Worm (Caenorhabditis elegans) whole organism, L4 larva: ENCODE data around the gene C34D10.5.

Experiments used
- R02D3.7 ChIP-seq: fragments of 150-350 bp; sonication (generic microtip); optimal IDR thresholded peaks from 3 replicates; lab custom pipeline; 2014; ENCODE audit warnings: missing biosample characterization, missing genetic modification characterization
- Y75B8A.6 ChIP-seq: fragments of 200-800 bp; sonication (Bioruptor generic); IDR thresholded peaks from 2 replicates; pipeline ENCODE4 v1.3.6; 2022; ENCODE audit warnings: missing genetic modification reagents, missing genetic modification characterization, missing compliant biosample characterization
- ZK337.2 ChIP-seq: fragments of 200-800 bp; sonication (Bioruptor generic); IDR thresholded peaks from 2 replicates; pipeline ENCODE4 v1.3.6; 2022; ENCODE audit warnings: missing genetic modification reagents, missing genetic modification characterization, missing compliant biosample characterization
- aha-1 ChIP-seq: fragments of 150-350 bp; peaks from one replicate; lab custom pipeline; 2014; ENCODE audit warnings: missing biosample characterization, missing genetic modification characterization
- attf-4 ChIP-seq: sonication (generic microtip); optimal IDR thresholded peaks from 3 replicates; lab custom pipeline; 2017; ENCODE audit warnings: missing biosample characterization, missing genetic modification characterization
- daf-16 ChIP-seq, 3 experiments: sonication (generic microtip); optimal IDR thresholded peaks; 2 replicates each; lab custom pipeline; 2016 to 2017; ENCODE audit warnings: missing genetic modification characterization in 3 of 3, missing genetic modification reagents in 3 of 3, mild to moderate bottlenecking in 2 of 3, missing compliant biosample characterization in 2 of 3, missing biosample characterization in 1 of 3, moderate library complexity in 1 of 3
- dmd-6 ChIP-seq: fragments of 200-800 bp; sonication (Bioruptor generic); IDR thresholded peaks from 2 replicates; pipeline ENCODE4 v1.3.6; 2022; ENCODE audit warnings: missing genetic modification reagents, missing genetic modification characterization, missing compliant biosample characterization
- duxl-1 ChIP-seq: sonication (generic microtip); optimal IDR thresholded peaks from 2 replicates; lab custom pipeline; 2016; ENCODE audit warnings: mild to moderate bottlenecking, missing genetic modification characterization, moderate library complexity, missing compliant biosample characterization; ENCODE audit not compliant: poor library complexity
- dve-1 ChIP-seq: sonication (generic microtip); optimal IDR thresholded peaks from 2 replicates; lab custom pipeline; 2017; ENCODE audit warnings: antibody characterized with exemption, mild to moderate bottlenecking, missing genetic modification characterization, missing compliant biosample characterization; ENCODE audit not compliant: insufficient read depth
- gei-8 ChIP-seq: fragments of 200-800 bp; sonication (Bioruptor generic); optimal IDR thresholded peaks from 2 replicates; lab custom pipeline; 2018; ENCODE audit warnings: mild to moderate bottlenecking, missing genetic modification characterization, missing compliant biosample characterization
- hlh-11 ChIP-seq: fragments of 200-800 bp; sonication (Bioruptor generic); optimal IDR thresholded peaks from 2 replicates; lab custom pipeline; 2018; ENCODE audit warnings: mild to moderate bottlenecking, missing genetic modification characterization, missing compliant biosample characterization
- hlh-30 ChIP-seq: sonication (generic microtip); optimal IDR thresholded peaks from 2 replicates; lab custom pipeline; 2017; ENCODE audit warnings: antibody characterized with exemption, mild to moderate bottlenecking, missing genetic modification characterization, missing compliant biosample characterization; ENCODE audit not compliant: insufficient read depth
- lin-13 ChIP-seq: fragments of 150-350 bp; optimal IDR thresholded peaks from 2 replicates; lab custom pipeline; 2014; ENCODE audit warnings: missing biosample characterization, missing genetic modification reagents, missing genetic modification characterization
- lin-15B ChIP-seq: fragments of 150-350 bp; sonication (generic microtip); optimal IDR thresholded peaks from 3 replicates; lab custom pipeline; 2014; ENCODE audit warnings: missing biosample characterization, missing genetic modification characterization
- lir-3 ChIP-seq: sonication (generic microtip); optimal IDR thresholded peaks from 2 replicates; lab custom pipeline; 2016; ENCODE audit warnings: mild to moderate bottlenecking, missing genetic modification characterization, missing compliant biosample characterization
- lsy-2 ChIP-seq, 2 experiments: fragments of 150-350 bp in 1 of 2; sonication (generic microtip) in 1 of 2; optimal IDR thresholded peaks; 2 replicates each; lab custom pipeline; 2014 to 2017; ENCODE audit warnings: missing biosample characterization in 2 of 2, missing genetic modification characterization in 2 of 2
- madf-9 ChIP-seq: fragments of 200-800 bp; sonication (Bioruptor generic); conservative IDR thresholded peaks from 2 replicates; pipeline ENCODE4 v1.3.6; 2022; ENCODE audit warnings: missing genetic modification reagents, missing genetic modification characterization, missing compliant biosample characterization
- mep-1 ChIP-seq: fragments of 150-350 bp; sonication (generic microtip); optimal IDR thresholded peaks from 3 replicates; lab custom pipeline; 2014; ENCODE audit warnings: missing biosample characterization, missing genetic modification characterization
- nhr-25 ChIP-seq: sonication (generic microtip); optimal IDR thresholded peaks from 2 replicates; lab custom pipeline; 2017; ENCODE audit warnings: missing genetic modification characterization, mild to moderate bottlenecking, missing compliant biosample characterization, antibody characterized with exemption, moderate library complexity, borderline replicate concordance; ENCODE audit not compliant: insufficient read depth
- nhr-28 ChIP-seq: fragments of 150-350 bp; optimal IDR thresholded peaks from 2 replicates; lab custom pipeline; 2014; ENCODE audit warnings: missing biosample characterization, missing genetic modification characterization
- nhr-42 ChIP-seq: fragments of 200-800 bp; sonication (Bioruptor generic); IDR thresholded peaks from 2 replicates; pipeline ENCODE4 v1.3.6; 2022; ENCODE audit warnings: missing genetic modification characterization, missing compliant biosample characterization
- nhr-77 ChIP-seq: fragments of 150-350 bp; optimal IDR thresholded peaks from 2 replicates; lab custom pipeline; 2014; ENCODE audit warnings: missing biosample characterization, missing genetic modification characterization
- pha-4 ChIP-seq, 2 experiments: fragments of 150-350 bp in 1 of 2; fragments of 200-800 bp in 1 of 2; sonication (Bioruptor generic) in 1 of 2; IDR thresholded peaks in 1 of 2; optimal IDR thresholded peaks in 1 of 2; 2 replicates each; pipeline versions ENCODE4 v1.3.6 to Lab custom; 2014 to 2022; ENCODE audit warnings: missing genetic modification characterization in 2 of 2, missing genetic modification reagents in 2 of 2, missing biosample characterization in 1 of 2, missing compliant biosample characterization in 1 of 2
- pqm-1 ChIP-seq: sonication (generic microtip); optimal IDR thresholded peaks from 2 replicates; lab custom pipeline; 2017; ENCODE audit warnings: missing biosample characterization, missing genetic modification characterization
- set-16 ChIP-seq: fragments of 200-800 bp; sonication (Bioruptor generic); IDR thresholded peaks from 2 replicates; pipeline ENCODE4 v1.3.6; 2022; ENCODE audit warnings: missing genetic modification reagents, missing genetic modification characterization, missing compliant biosample characterization
- spr-1 ChIP-seq: sonication (generic microtip); optimal IDR thresholded peaks from 2 replicates; lab custom pipeline; 2016; ENCODE audit warnings: mild to moderate bottlenecking, missing genetic modification characterization, missing compliant biosample characterization
- tag-97 ChIP-seq: fragments of 200-800 bp; sonication (Bioruptor generic); IDR thresholded peaks from 2 replicates; pipeline ENCODE4 v1.3.6; 2022; ENCODE audit warnings: missing genetic modification characterization, missing compliant biosample characterization
- unc-130 ChIP-seq: sonication (generic microtip); optimal IDR thresholded peaks from 2 replicates; lab custom pipeline; 2016; ENCODE audit warnings: missing genetic modification reagents, missing genetic modification characterization, missing compliant biosample characterization
- unc-62 ChIP-seq, 3 experiments: fragments of 150-350 bp in 1 of 3; sonication (generic microtip); optimal IDR thresholded peaks in 2 of 3; peaks in 1 of 3; 1 replicate in 1 of 3; 2 replicates in 2 of 3; lab custom pipeline; 2014 to 2017; ENCODE audit warnings: missing biosample characterization in 3 of 3, missing genetic modification characterization in 3 of 3, missing genetic modification reagents in 3 of 3, missing genotype in 1 of 3
- zag-1 ChIP-seq: fragments of 150-350 bp; optimal IDR thresholded peaks from 2 replicates; lab custom pipeline; 2014; ENCODE audit warnings: missing biosample characterization, missing genetic modification characterization
- ztf-7 ChIP-seq: fragments of 150-350 bp; optimal IDR thresholded peaks from 2 replicates; lab custom pipeline; 2014; ENCODE audit warnings: missing biosample characterization, missing genetic modification characterization

The C34D10.5 gene

DNA sequence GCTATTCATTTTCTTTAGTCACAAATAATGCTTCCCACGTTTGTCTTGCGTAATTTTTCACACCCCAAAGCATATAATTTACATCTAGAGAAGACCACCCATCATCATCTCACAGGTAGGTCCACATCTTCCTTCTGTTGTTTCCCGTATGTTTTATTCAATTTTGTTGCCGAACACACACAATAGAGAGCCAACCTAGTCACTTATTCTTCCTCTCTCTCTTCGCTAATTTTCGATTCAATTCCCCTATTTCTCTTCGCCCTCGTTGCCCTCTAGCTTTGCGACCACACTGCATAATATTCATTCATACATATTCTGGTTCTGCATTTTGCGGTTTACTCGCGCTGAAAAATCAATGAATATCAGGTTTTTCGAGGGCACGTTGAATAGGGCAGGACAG lies 11.9 kb upstream of the C34D10.5 start:
- TF ChIP-seq aha-1, result peak; percentile 61
- no peak for TF ChIP-seq gei-8 (GFP tag; lab: Kevin White, UChicago)
- TF ChIP-seq nhr-77 (tag; lab: Kevin White, UChicago), result no peak
- no peak for TF ChIP-seq duxl-1 (tag; lab: Kevin White, UChicago)
- no peak for TF ChIP-seq R02D3.7
- TF ChIP-seq daf-16 (GFP tag; optimal IDR thresholded peaks at IDR 0.05; lab: Kevin White, UChicago), result no peak
- TF ChIP-seq daf-16 (tag; optimal IDR thresholded peaks at IDR 0.05; lab: Kevin White, UChicago), result no peak
- peak in 1 of 2 experiments; percentile 56 for TF ChIP-seq unc-62 (GFP tag; optimal IDR thresholded peaks at IDR 0.05 in 1 of 2; lab: Kevin White, UChicago)
- TF ChIP-seq unc-62 (tag; optimal IDR thresholded peaks at IDR 0.05; lab: Kevin White, UChicago), result no peak
- no peak for TF ChIP-seq attf-4

DNA sequence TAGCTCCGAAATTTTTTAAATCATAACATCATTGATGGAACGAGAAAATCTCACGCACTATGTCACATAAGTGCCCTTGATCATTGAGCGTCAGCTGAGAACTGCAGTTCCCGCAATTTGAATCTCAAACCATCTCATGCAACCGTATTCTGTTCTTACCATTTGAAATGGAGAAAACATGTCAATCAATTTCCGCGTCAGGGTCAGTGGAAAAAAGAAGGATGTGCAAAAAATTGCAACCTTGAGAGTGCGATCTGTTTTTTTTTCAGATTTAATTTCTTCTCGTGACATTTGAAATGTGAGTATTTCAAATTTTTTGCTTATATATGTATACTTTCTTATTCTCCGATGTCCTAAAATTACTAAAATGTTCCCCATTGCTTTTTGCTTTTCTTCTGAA lies 7.2 kb upstream of the C34D10.5 start:
- TF ChIP-seq lsy-2 (tag; optimal IDR thresholded peaks at IDR 0.05; lab: Kevin White, UChicago), result peak in 1 of 2 experiments; percentile 22
- TF ChIP-seq nhr-25 (tag; lab: Kevin White, UChicago), result peak; percentile 94
- no peak for TF ChIP-seq lin-13 (GFP tag; lab: Kevin White, UChicago)
- no peak for TF ChIP-seq zag-1 (tag; lab: Kevin White, UChicago)
- no peak for TF ChIP-seq lin-15B (tag; lab: Kevin White, UChicago)
- TF ChIP-seq unc-62 (GFP tag; optimal IDR thresholded peaks at IDR 0.05 in 1 of 2; lab: Kevin White, UChicago), result peak in 1 of 2 experiments; percentile 69
- no peak for TF ChIP-seq unc-62 (tag; optimal IDR thresholded peaks at IDR 0.05; lab: Kevin White, UChicago)
- TF ChIP-seq tag-97 (GFP tag; lab: Robert Waterston, UW), result no peak
- TF ChIP-seq dmd-6 (GFP tag; lab: Robert Waterston, UW), result no peak
- no peak for TF ChIP-seq pha-4 (GFP tag; IDR thresholded peaks at IDR 0.05; lab: Robert Waterston, UW)
- no peak for TF ChIP-seq pha-4 (tag; optimal IDR thresholded peaks at IDR 0.05; lab: Kevin White, UChicago)
- peak; percentile 54 for TF ChIP-seq hlh-30 (tag; lab: Kevin White, UChicago)
- TF ChIP-seq unc-130 (GFP tag; lab: Kevin White, UChicago), result no peak
- TF ChIP-seq set-16, result no peak
- TF ChIP-seq mep-1, result peak; percentile 33

DNA sequence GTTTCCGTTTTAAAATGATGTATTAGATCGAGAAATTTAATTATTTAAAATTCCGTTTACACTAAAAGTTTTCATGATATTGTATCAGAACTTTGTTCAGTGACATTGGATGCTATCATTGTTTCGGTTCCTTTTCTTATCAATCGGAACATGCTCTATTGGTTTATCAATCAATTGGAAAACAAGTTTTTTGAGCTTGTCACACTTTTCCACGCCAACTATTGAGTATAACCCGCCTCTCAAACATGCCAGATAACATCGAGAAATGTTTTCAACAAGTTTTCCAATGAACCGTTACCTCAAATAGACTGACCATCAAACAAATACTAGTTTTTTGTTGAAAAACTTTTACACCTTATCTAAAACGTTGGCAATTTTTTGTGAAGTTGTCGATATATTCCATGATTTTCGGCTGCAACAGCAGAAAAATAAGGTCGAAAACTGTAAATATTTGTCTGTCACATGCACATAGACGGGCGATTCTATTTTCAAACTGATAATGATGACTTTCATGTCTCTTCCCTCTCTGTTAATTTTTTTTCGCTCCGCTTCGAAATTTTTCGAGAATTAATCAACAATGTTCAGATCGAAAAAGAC lies 3.3 kb upstream of the C34D10.5 start, which contains the start of gene unk-1:
unk-1 (plus strand) TSS at position 577 of the 597 bp plus-strand sequence.
- TF ChIP-seq ztf-7 (tag; lab: Kevin White, UChicago) (no peak), dmd-6 (GFP tag; lab: Robert Waterston, UW) (peak; percentile 35), gei-8 (GFP tag; lab: Kevin White, UChicago) (no peak), hlh-11 (tag; lab: Kevin White, UChicago) (peak; percentile 61), madf-9 (no peak), pqm-1 (peak; percentile 77), dve-1 (peak; percentile 49), daf-16 (GFP tag; optimal IDR thresholded peaks at IDR 0.05; lab: Kevin White, UChicago) (no peak), daf-16 (tag; optimal IDR thresholded peaks at IDR 0.05; lab: Kevin White, UChicago) (peak; percentile 96), nhr-28 (tag; lab: Kevin White, UChicago) (peak; percentile 47), unc-62 (GFP tag; optimal IDR thresholded peaks at IDR 0.05 in 1 of 2; lab: Kevin White, UChicago) (peak in 1 of 2 experiments; percentile 29), unc-62 (tag; optimal IDR thresholded peaks at IDR 0.05; lab: Kevin White, UChicago) (no peak), aha-1 (peak; percentile 61)

DNA sequence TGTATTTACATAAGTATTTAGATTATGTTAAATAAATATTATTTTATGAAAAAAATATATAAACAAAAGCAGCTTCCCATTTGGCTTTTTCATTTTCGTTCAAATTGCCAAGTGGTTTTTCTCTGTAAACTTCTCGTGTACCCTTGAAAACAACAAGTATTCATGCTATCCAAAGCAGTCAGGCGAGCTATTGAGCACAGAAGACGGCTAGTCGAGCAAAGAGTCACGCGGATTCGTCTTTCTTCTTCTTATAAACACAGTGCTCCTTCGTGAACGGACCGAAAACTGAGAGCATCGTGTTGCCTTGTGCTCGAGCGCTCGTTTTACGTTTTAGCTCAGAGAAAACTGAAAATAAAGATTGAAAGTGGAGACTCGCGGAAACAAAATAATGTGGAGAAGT lies 1.9 kb upstream of the C34D10.5 start:
- TF ChIP-seq aha-1, result peak; percentile 19
- no peak for TF ChIP-seq lin-13 (GFP tag; lab: Kevin White, UChicago)
- TF ChIP-seq daf-16 (GFP tag; optimal IDR thresholded peaks at IDR 0.05; lab: Kevin White, UChicago), result no peak
- peak; percentile 2 for TF ChIP-seq daf-16 (tag; optimal IDR thresholded peaks at IDR 0.05; lab: Kevin White, UChicago)
- peak; percentile 68 for TF ChIP-seq hlh-30 (tag; lab: Kevin White, UChicago)
- no peak for TF ChIP-seq spr-1 (tag; lab: Kevin White, UChicago)
- TF ChIP-seq ZK337.2 (GFP tag; lab: Robert Waterston, UW), result no peak
- TF ChIP-seq Y75B8A.6 (GFP tag; lab: Robert Waterston, UW), result no peak
- TF ChIP-seq lir-3, result no peak
- TF ChIP-seq nhr-42 (GFP tag; lab: Robert Waterston, UW), result no peak
